Fruit fly (Drosophila melanogaster) whole organism, embryonic: ENCODE measurements around the gene CG31103.

Source experiments
- Atf3 ChIP-seq: fragments of 200-800 bp; sonication (Bioruptor generic); optimal IDR thresholded peaks from 3 replicates; lab custom pipeline; 2016; ENCODE audit warnings: missing biosample characterization, missing genetic modification characterization
- CG10274 ChIP-seq: fragments of 200-800 bp; sonication (Bioruptor generic); optimal IDR thresholded peaks from 3 replicates; lab custom pipeline; 2017; ENCODE audit warnings: missing biosample characterization, mild to moderate bottlenecking, missing genetic modification characterization
- CG10959 ChIP-seq: fragments of 200-800 bp; sonication (Bioruptor generic); IDR thresholded peaks from 2 replicates; pipeline ENCODE4 v1.3.6; 2022; ENCODE audit warnings: missing biosample characterization, missing genetic modification characterization
- CG10979 ChIP-seq: fragments of 200-800 bp; sonication (Bioruptor generic); optimal IDR thresholded peaks from 2 replicates; lab custom pipeline; 2018; ENCODE audit warnings: missing biosample characterization, mild to moderate bottlenecking, missing genetic modification characterization, moderate library complexity
- CG11560 ChIP-seq: fragments of 200-800 bp; sonication (Bioruptor generic); IDR thresholded peaks from 3 replicates; pipeline ENCODE4 v1.3.6; 2022; ENCODE audit warnings: missing biosample characterization, missing genetic modification characterization
- CG11723 ChIP-seq: fragments of 200-800 bp; sonication (Bioruptor generic); optimal IDR thresholded peaks from 2 replicates; lab custom pipeline; 2017; ENCODE audit warnings: missing biosample characterization, mild to moderate bottlenecking, missing genetic modification characterization
- CG12659 ChIP-seq: fragments of 200-800 bp; sonication (Bioruptor generic); optimal IDR thresholded peaks from 3 replicates; lab custom pipeline; 2017; ENCODE audit warnings: mild to moderate bottlenecking, missing biosample characterization, missing genetic modification reagents, missing genetic modification characterization
- CG12769 ChIP-seq: fragments of 200-800 bp; sonication (Bioruptor generic); optimal IDR thresholded peaks from 2 replicates; lab custom pipeline; 2019; ENCODE audit warnings: missing biosample characterization, mild to moderate bottlenecking, missing genetic modification characterization, moderate library complexity
- CG12942 ChIP-seq: fragments of 200-800 bp; sonication (Bioruptor generic); optimal IDR thresholded peaks from 3 replicates; lab custom pipeline; 2016; ENCODE audit warnings: missing biosample characterization, missing genetic modification characterization
- CG1603 ChIP-seq: fragments of 200-800 bp; sonication (Bioruptor generic); optimal IDR thresholded peaks from 2 replicates; lab custom pipeline; 2019; ENCODE audit warnings: missing biosample characterization, mild to moderate bottlenecking, missing genetic modification characterization, moderate library complexity
- CG2116 ChIP-seq: fragments of 200-800 bp; sonication (Bioruptor generic); optimal IDR thresholded peaks from 3 replicates; lab custom pipeline; 2018; ENCODE audit warnings: missing biosample characterization, mild to moderate bottlenecking, missing genetic modification characterization
- CG3995 ChIP-seq: fragments of 200-800 bp; sonication (Bioruptor generic); optimal IDR thresholded peaks from 3 replicates; lab custom pipeline; 2016; ENCODE audit warnings: missing biosample characterization, missing genetic modification characterization
- CG42726 ChIP-seq: fragments of 200-800 bp; sonication (Bioruptor generic); IDR thresholded peaks from 2 replicates; pipeline ENCODE4 v1.3.6; 2022; ENCODE audit warnings: missing biosample characterization, missing genetic modification characterization; ENCODE audit not compliant: partially characterized antibody
- CG4328 ChIP-seq: fragments of 200-800 bp; sonication (Bioruptor generic); optimal IDR thresholded peaks from 3 replicates; lab custom pipeline; 2017; ENCODE audit warnings: missing biosample characterization, missing genetic modification reagents, missing genetic modification characterization
- CG4820 ChIP-seq: fragments of 200-800 bp; sonication (Bioruptor generic); optimal IDR thresholded peaks from 3 replicates; lab custom pipeline; 2016; ENCODE audit warnings: missing biosample characterization, missing genetic modification characterization
- CG4854 ChIP-seq: fragments of 200-800 bp; sonication (Bioruptor generic); optimal IDR thresholded peaks from 2 replicates; lab custom pipeline; 2016; ENCODE audit warnings: missing biosample characterization, missing genetic modification characterization, inconsistent platforms
- CG6654 ChIP-seq: fragments of 200-800 bp; sonication (Bioruptor generic); optimal IDR thresholded peaks from 2 replicates; lab custom pipeline; 2017; ENCODE audit warnings: missing biosample characterization, mild to moderate bottlenecking, missing genetic modification characterization
- CG6689 ChIP-seq: fragments of 200-800 bp; sonication (Bioruptor generic); IDR thresholded peaks from 2 replicates; pipeline ENCODE4 v1.3.6; 2022; ENCODE audit warnings: missing biosample characterization, missing genetic modification characterization
- CG7271 ChIP-seq: fragments of 200-800 bp; sonication (Bioruptor generic); optimal IDR thresholded peaks from 2 replicates; lab custom pipeline; 2018; ENCODE audit warnings: missing biosample characterization, mild to moderate bottlenecking, missing genetic modification characterization, moderate library complexity
- CG7372 ChIP-seq: fragments of 200-800 bp; sonication (Bioruptor generic); IDR thresholded peaks from 2 replicates; pipeline ENCODE4 v1.3.6; 2022; ENCODE audit warnings: missing biosample characterization, missing genetic modification characterization
- CG9797 ChIP-seq: fragments of 200-800 bp; sonication (Bioruptor generic); optimal IDR thresholded peaks from 3 replicates; lab custom pipeline; 2018; ENCODE audit warnings: missing biosample characterization, mild to moderate bottlenecking, missing genetic modification characterization
- Camta ChIP-seq: fragments of 200-800 bp; sonication (Bioruptor generic); optimal IDR thresholded peaks from 2 replicates; lab custom pipeline; 2016; ENCODE audit warnings: missing biosample characterization, missing genetic modification characterization
- D19A ChIP-seq: fragments of 200-800 bp; optimal IDR thresholded peaks from 3 replicates; lab custom pipeline; 2019; ENCODE audit warnings: missing biosample characterization, mild to moderate bottlenecking, missing genetic modification characterization, moderate library complexity
- Dad ChIP-seq: fragments of 200-800 bp; sonication (Bioruptor generic); optimal IDR thresholded peaks from 3 replicates; lab custom pipeline; 2016; ENCODE audit warnings: missing biosample characterization, missing genetic modification characterization
- Doc2 ChIP-seq: fragments of 200-800 bp; sonication (Bioruptor generic); IDR thresholded peaks from 2 replicates; pipeline ENCODE4 v1.3.6; 2022; ENCODE audit warnings: missing biosample characterization, missing genetic modification characterization
- Hmr ChIP-seq: fragments of 200-800 bp; sonication (Bioruptor generic); optimal IDR thresholded peaks from 3 replicates; lab custom pipeline; 2017; ENCODE audit warnings: mild to moderate bottlenecking, missing biosample characterization, missing genetic modification reagents, missing genetic modification characterization
- Hr51 ChIP-seq, 2 experiments: fragments of 200-800 bp; sonication (Bioruptor generic); optimal IDR thresholded peaks; 2 replicates in 1 of 2; 3 replicates in 1 of 2; lab custom pipeline; 2016 to 2018; ENCODE audit warnings: missing biosample characterization in 2 of 2, missing genetic modification characterization in 2 of 2, mild to moderate bottlenecking in 1 of 2, moderate library complexity in 1 of 2
- Oaz ChIP-seq: fragments of 200-800 bp; sonication (Bioruptor generic); IDR thresholded peaks from 2 replicates; pipeline ENCODE4 v1.3.6; 2022; ENCODE audit warnings: missing biosample characterization, missing genetic modification characterization
- Rx ChIP-seq: fragments of 200-800 bp; sonication (Bioruptor generic); IDR thresholded peaks from 2 replicates; pipeline ENCODE4 v1.3.6; 2022; ENCODE audit warnings: missing biosample characterization, missing genetic modification characterization
- Sin3A ChIP-seq: fragments of >200 bp; optimal IDR thresholded peaks from 2 replicates; lab custom pipeline; 2018
- Sox102F ChIP-seq: fragments of 200-800 bp; sonication (Bioruptor generic); optimal IDR thresholded peaks from 2 replicates; lab custom pipeline; 2018; ENCODE audit warnings: missing biosample characterization, mild to moderate bottlenecking, missing genetic modification characterization, moderate library complexity
- Usf ChIP-seq: fragments of 200-800 bp; sonication (Bioruptor generic); optimal IDR thresholded peaks from 2 replicates; lab custom pipeline; 2017; ENCODE audit warnings: missing genotype, missing biosample characterization, missing genetic modification characterization
- ab ChIP-seq: fragments of 200-800 bp; sonication (Bioruptor generic); optimal IDR thresholded peaks from 2 replicates; lab custom pipeline; 2016; ENCODE audit warnings: missing biosample characterization, missing genetic modification characterization
- cas ChIP-seq: fragments of 200-800 bp; sonication (Bioruptor generic); IDR thresholded peaks from 2 replicates; pipeline ENCODE4 v1.3.6; 2022; ENCODE audit warnings: missing biosample characterization, missing genetic modification characterization
- corto ChIP-seq: fragments of 200-800 bp; sonication (Bioruptor generic); optimal IDR thresholded peaks from 2 replicates; lab custom pipeline; 2016; ENCODE audit warnings: missing biosample characterization, mild to moderate bottlenecking, missing genetic modification characterization, moderate library complexity
- fru ChIP-seq: fragments of >200 bp; optimal IDR thresholded peaks from 2 replicates; lab custom pipeline; 2017
- fu2 ChIP-seq: fragments of 200-800 bp; sonication (Bioruptor generic); optimal IDR thresholded peaks from 2 replicates; lab custom pipeline; 2016; ENCODE audit warnings: missing biosample characterization, missing genetic modification characterization
- grau ChIP-seq: fragments of 200-800 bp; optimal IDR thresholded peaks from 3 replicates; lab custom pipeline; 2019; ENCODE audit warnings: missing biosample characterization, mild to moderate bottlenecking, missing genetic modification characterization, moderate library complexity
- gsb-n ChIP-seq: fragments of 200-800 bp; sonication (Bioruptor generic); optimal IDR thresholded peaks from 3 replicates; lab custom pipeline; 2018; ENCODE audit warnings: missing biosample characterization, mild to moderate bottlenecking, missing genetic modification characterization
- insv ChIP-seq, 2 experiments: fragments of 200-800 bp; sonication (Bioruptor generic); optimal IDR thresholded peaks; 3 replicates each; lab custom pipeline; 2016 to 2018; ENCODE audit warnings: missing biosample characterization in 2 of 2, missing genetic modification characterization in 2 of 2
- nom ChIP-seq: fragments of 200-800 bp; sonication (Bioruptor generic); optimal IDR thresholded peaks from 2 replicates; lab custom pipeline; 2017; ENCODE audit warnings: missing biosample characterization, missing genetic modification characterization, mild to moderate bottlenecking, moderate library complexity, missing genetic modification reagents
- org-1 ChIP-seq: fragments of 200-800 bp; sonication (Bioruptor generic); optimal IDR thresholded peaks from 2 replicates; lab custom pipeline; 2017; ENCODE audit warnings: missing biosample characterization, missing genetic modification characterization
- pita ChIP-seq: fragments of 200-800 bp; sonication (Bioruptor generic); optimal IDR thresholded peaks from 2 replicates; lab custom pipeline; 2017; ENCODE audit warnings: missing biosample characterization, mild to moderate bottlenecking, missing genetic modification characterization
- prd ChIP-seq, 3 experiments: fragments of >200 bp in 2 of 3; fragments of 200-800 bp in 1 of 3; sonication (Bioruptor generic) in 1 of 3; optimal IDR thresholded peaks in 2 of 3; IDR thresholded peaks in 1 of 3; 2 replicates in 2 of 3; 3 replicates in 1 of 3; pipeline versions ENCODE4 v1.3.6 to Lab custom; 2017 to 2022; ENCODE audit warnings: missing biosample characterization in 1 of 3, missing genetic modification characterization in 1 of 3
- sens ChIP-seq: fragments of 200-800 bp; sonication (Bioruptor generic); peaks from one replicate; lab custom pipeline; 2016; ENCODE audit warnings: missing biosample characterization, missing genetic modification characterization
- sens-2 ChIP-seq: fragments of 200-800 bp; sonication (Bioruptor generic); IDR thresholded peaks from 2 replicates; pipeline ENCODE4 v1.3.6; 2022; ENCODE audit warnings: missing biosample characterization, missing genetic modification characterization
- sr ChIP-seq: fragments of 200-800 bp; sonication (Bioruptor generic); IDR thresholded peaks from 3 replicates; pipeline ENCODE4 v1.3.6; 2022; ENCODE audit warnings: missing biosample characterization, missing genetic modification characterization
- vvl ChIP-seq: fragments of 200-800 bp; sonication (Bioruptor generic); IDR thresholded peaks from 2 replicates; pipeline ENCODE4 v1.3.6; 2022; ENCODE audit warnings: missing biosample characterization, missing genetic modification characterization

The CG31103 gene

dm6 chr3R:25176517-25176916 is 42.6 kb upstream of the CG31103 start (continued):
- no peak for TF ChIP-seq Atf3 (GFP tag; lab: Kevin White, UChicago)
- peak; percentile 9 for TF ChIP-seq Hmr (GFP tag; lab: Kevin White, UChicago)
- peak; percentile 19 for TF ChIP-seq grau

- TF ChIP-seq org-1 (GFP tag; lab: Kevin White, UChicago) (no peak), Camta (no peak), D19A (tag; lab: Kevin White, UChicago) (peak; percentile 67)
Observed at dm6 chr3R:25177429-25177828, 41.7 kb upstream of the CG31103 start.

dm6 chr3R:25178521-25178920 is 40.6 kb upstream of the CG31103 start:
- TF ChIP-seq CG12659, result peak; percentile 33
- peak; percentile 70 for TF ChIP-seq CG1603 (tag; lab: Kevin White, UChicago)
- TF ChIP-seq CG6654 (GFP tag; lab: Kevin White, UChicago), result no peak
- peak; percentile 25 for TF ChIP-seq CG4820 (GFP tag; lab: Kevin White, UChicago)
- peak; percentile 22 for TF ChIP-seq org-1 (GFP tag; lab: Kevin White, UChicago)
- peak; percentile 50 for TF ChIP-seq CG10959 (GFP tag; lab: Robert Waterston, UW)
- peak; percentile 75 for TF ChIP-seq CG6689
- peak; percentile 33 for TF ChIP-seq CG2116 (GFP tag; lab: Kevin White, UChicago)
- no peak for TF ChIP-seq prd (optimal IDR thresholded peaks at IDR 0.05; lab: Kevin White, UChicago)
- peak; percentile 93 for TF ChIP-seq prd (GFP tag; IDR thresholded peaks at IDR 0.05; lab: Robert Waterston, UW)
- no peak for TF ChIP-seq Rx (GFP tag; lab: Robert Waterston, UW)
- no peak for TF ChIP-seq pita (GFP tag; lab: Kevin White, UChicago)
- TF ChIP-seq CG10274 (GFP tag; lab: Kevin White, UChicago), result no peak
- TF ChIP-seq Sin3A (lab: Kevin White, UChicago), result no peak
- TF ChIP-seq Oaz (GFP tag; lab: Robert Waterston, UW), result no peak
- TF ChIP-seq CG12769, result peak; percentile 33
- TF ChIP-seq sens (GFP tag; lab: Kevin White, UChicago), result peak; percentile 72
- TF ChIP-seq Hr51 (GFP tag; optimal IDR thresholded peaks at IDR 0.05; lab: Kevin White, UChicago), result peak; percentile 54 to 58
- no peak for TF ChIP-seq CG3995 (GFP tag; lab: Kevin White, UChicago)
- no peak for TF ChIP-seq fru
- TF ChIP-seq gsb-n (tag; lab: Kevin White, UChicago), result peak; percentile 66
- no peak for TF ChIP-seq CG4328
- peak; percentile 62 for TF ChIP-seq CG12942 (GFP tag; lab: Kevin White, UChicago)
- TF ChIP-seq Sox102F (GFP tag; lab: Kevin White, UChicago), result peak; percentile 72
- no peak for TF ChIP-seq CG9797 (GFP tag; lab: Kevin White, UChicago)
- no peak for TF ChIP-seq CG42726 (GFP tag; lab: Robert Waterston, UW)
- TF ChIP-seq sr, result peak; percentile 24; the same call in 1 of the 3 replicates
- TF ChIP-seq fu2 (GFP tag; lab: Kevin White, UChicago), result no peak
- TF ChIP-seq CG11723, result peak; percentile 15
- peak; percentile 49 for TF ChIP-seq CG10979 (tag; lab: Kevin White, UChicago)
- TF ChIP-seq Dad (GFP tag; lab: Kevin White, UChicago), result no peak
- TF ChIP-seq sens-2 (GFP tag; lab: Robert Waterston, UW), result peak; percentile 72
- TF ChIP-seq corto (GFP tag; lab: Kevin White, UChicago), result peak; percentile 14
- TF ChIP-seq nom (GFP tag; lab: Kevin White, UChicago), result peak; percentile 37
- TF ChIP-seq insv (GFP tag; optimal IDR thresholded peaks at IDR 0.05; lab: Kevin White, UChicago), result no peak
- 0 out of 2 replicates have a peak, but pooled peaks have one; percentile 26 for TF ChIP-seq vvl (GFP tag; lab: Robert Waterston, UW)
- no peak for TF ChIP-seq CG4854 (GFP tag; lab: Kevin White, UChicago)
- TF ChIP-seq CG7271 (tag; lab: Kevin White, UChicago), result peak; percentile 51
- TF ChIP-seq CG11560, result no peak; the same call in 2 of the 3 replicates
- TF ChIP-seq ab (GFP tag; lab: Kevin White, UChicago), result no peak
- TF ChIP-seq CG7372 (GFP tag; lab: Robert Waterston, UW), result peak; percentile 22; the same call in 1 of the 2 replicates
- TF ChIP-seq Doc2, result peak; percentile 19; the same call in 1 of the 2 replicates
- TF ChIP-seq Usf (GFP tag; lab: Kevin White, UChicago), result peak; percentile 68
- TF ChIP-seq cas, result no peak
